Worm (Caenorhabditis elegans): Measurements from ENCODE around the gene srw-15.
"Not testable (repeated sequence)": the region's sequence is repeated elsewhere in the genome, so short reads cannot be mapped to it uniquely, and the experiment has no call there.

The srw-15 gene

DNA sequence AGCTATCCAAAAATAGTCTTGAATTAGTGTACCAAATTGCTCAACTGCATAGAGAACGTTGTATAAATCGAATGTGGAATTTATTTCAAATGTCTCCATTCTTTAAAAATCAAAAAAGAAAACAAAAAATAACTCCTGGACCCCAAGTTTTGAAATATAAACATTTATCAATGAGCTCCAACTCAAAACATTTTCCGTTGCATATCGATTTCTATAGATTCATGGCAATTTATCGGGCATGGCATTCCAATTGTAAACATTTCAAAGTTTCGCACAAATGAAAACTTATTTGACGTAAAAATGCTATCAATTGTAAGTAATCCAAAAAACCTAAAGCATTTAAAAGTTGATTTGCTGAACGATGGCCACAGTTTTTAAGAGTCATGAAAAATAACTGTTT lies 8.2 kb downstream of the srw-15 start, which contains the start of gene srw-12:
Gene srw-12, minus strand, starts transcription at position 101 of the 400 bp plus-strand sequence.
- no peak for TF ChIP-seq eor-1 (tag; optimal IDR thresholded peaks at IDR 0.05)
- no peak for TF ChIP-seq R02D3.7 (tag; optimal IDR thresholded peaks at IDR 0.05)
- no peak for TF ChIP-seq daf-12 (tag; optimal IDR thresholded peaks at IDR 0.05)
- no peak for TF ChIP-seq ama-1 (optimal IDR thresholded peaks at IDR 0.05)
- TF ChIP-seq lin-15B (tag; optimal IDR thresholded peaks at IDR 0.05): no peak
- no peak for TF ChIP-seq fkh-2 (tag; optimal IDR thresholded peaks at IDR 0.05)
- no peak for TF ChIP-seq ztf-4 (tag; optimal IDR thresholded peaks at IDR 0.05)
- TF ChIP-seq pha-4 (tag; optimal IDR thresholded peaks at IDR 0.05): no peak

DNA sequence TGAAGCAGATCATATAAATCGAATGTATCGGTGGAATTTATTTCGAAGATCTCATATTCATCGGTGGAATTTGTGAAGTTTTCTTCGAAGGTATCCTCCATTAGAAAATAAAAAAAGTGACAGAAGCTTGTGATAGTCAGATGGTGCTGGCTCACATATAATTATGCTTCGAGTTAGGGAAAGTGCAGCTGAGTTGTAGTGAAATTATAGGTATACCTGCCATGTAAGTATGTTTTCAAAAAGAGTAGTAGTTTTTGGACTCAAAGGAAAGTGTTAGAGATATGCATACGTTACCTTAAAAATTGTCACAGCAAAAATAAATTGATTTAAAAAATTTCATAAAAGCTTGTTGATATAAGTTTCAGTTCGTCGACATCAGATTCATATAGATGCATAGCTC lies 9.9 kb downstream of the srw-15 start, which contains the start of gene srw-11:
Gene srw-11, minus strand, starts transcription at position 101 of the 400 bp plus-strand sequence.
- TF ChIP-seq pqm-1 (tag; optimal IDR thresholded peaks at IDR 0.05): no peak
- TF ChIP-seq unc-62 (GFP tag; optimal IDR thresholded peaks at IDR 0.05): no peak
- TF ChIP-seq ama-1 (optimal IDR thresholded peaks at IDR 0.05): no peak
- no peak for TF ChIP-seq nhr-12 (tag; optimal IDR thresholded peaks at IDR 0.05)
- TF ChIP-seq nhr-67 (tag; optimal IDR thresholded peaks at IDR 0.05): no peak
- no peak for TF ChIP-seq nhr-23 (tag; optimal IDR thresholded peaks at IDR 0.05)

DNA sequence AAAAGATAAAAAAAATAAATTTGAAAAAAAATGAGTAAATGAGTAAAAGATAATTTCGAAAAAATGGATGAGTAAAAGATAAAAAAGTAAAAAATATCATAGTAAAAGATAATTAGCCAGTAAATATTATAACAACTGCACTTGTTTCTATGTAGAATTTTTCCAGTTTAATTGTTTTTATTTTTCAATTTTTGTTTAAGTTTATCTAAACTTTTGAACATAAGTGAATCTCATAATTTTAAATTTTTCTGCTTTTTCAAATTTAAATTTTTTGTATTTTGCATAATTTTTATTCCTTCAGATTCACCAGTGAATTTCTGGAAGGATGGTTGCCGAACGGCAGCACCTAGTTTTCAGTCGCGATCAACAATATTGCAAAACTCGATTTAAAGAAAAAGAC lies 10.9 kb downstream of the srw-15 start, which contains the start of gene chil-12:
Gene chil-12, plus strand, starts transcription at position 301 of the 400 bp plus-strand sequence.
- TF ChIP-seq nfya-1 (tag; optimal IDR thresholded peaks at IDR 0.05; ENCODE audit: insufficient read depth): no peak
- TF ChIP-seq unc-39 (tag; optimal IDR thresholded peaks at IDR 0.05): no peak
- no peak for TF ChIP-seq zag-1 (tag; optimal IDR thresholded peaks at IDR 0.05)
- TF ChIP-seq unc-62 (GFP tag; optimal IDR thresholded peaks at IDR 0.05): no peak
- TF ChIP-seq tbx-2 (tag; optimal IDR thresholded peaks at IDR 0.05): no peak
- no peak for TF ChIP-seq ztf-11 (tag; optimal IDR thresholded peaks at IDR 0.05)

DNA sequence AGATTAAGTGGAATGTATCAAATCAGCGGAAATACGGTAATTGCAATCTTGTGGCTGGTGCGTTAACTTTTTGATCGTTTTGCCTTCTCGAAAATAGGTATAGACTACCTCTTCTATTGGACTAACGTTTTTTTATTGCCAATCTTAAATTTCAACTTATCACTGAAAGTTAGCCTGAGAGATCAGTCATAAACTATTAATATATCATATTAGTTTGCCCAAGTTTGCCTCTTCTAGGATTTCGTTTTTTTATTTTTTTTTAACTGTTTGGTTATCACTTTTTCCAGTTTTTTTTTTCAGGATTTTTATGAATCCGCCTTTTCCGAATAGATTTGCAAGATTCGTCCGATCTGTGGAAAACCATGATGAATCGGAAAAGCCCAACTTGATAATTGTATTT lies 14.1 kb downstream of the srw-15 start, which contains the start of gene kin-30:
Gene kin-30, plus strand, starts transcription at position 301 of the 400 bp plus-strand sequence.
- no peak for TF ChIP-seq jun-1 (tag; optimal IDR thresholded peaks at IDR 0.05)
- TF ChIP-seq fkh-10 (GFP tag; optimal IDR thresholded peaks at IDR 0.05): no peak
- no peak for TF ChIP-seq nhr-23 (tag; optimal IDR thresholded peaks at IDR 0.05)
- TF ChIP-seq nhr-67 (tag; optimal IDR thresholded peaks at IDR 0.05): no peak
- no peak for TF ChIP-seq ztf-11 (tag; optimal IDR thresholded peaks at IDR 0.05)
- no peak for TF ChIP-seq ceh-82 (tag; optimal IDR thresholded peaks at IDR 0.05)
- TF ChIP-seq nhr-43 (tag; optimal IDR thresholded peaks at IDR 0.05; ENCODE audit: poor library complexity, severe bottlenecking): no peak
- TF ChIP-seq mdl-1 (tag; optimal IDR thresholded peaks at IDR 0.05): no peak
- TF ChIP-seq lsy-12 (tag; optimal IDR thresholded peaks at IDR 0.05): no peak
- TF ChIP-seq ceh-9 (tag; optimal IDR thresholded peaks at IDR 0.05): no peak
- no peak for TF ChIP-seq egl-5 (tag; optimal IDR thresholded peaks at IDR 0.05)
- TF ChIP-seq nhr-77 (tag; optimal IDR thresholded peaks at IDR 0.05): no peak
- no peak for TF ChIP-seq R02D3.7 (tag; optimal IDR thresholded peaks at IDR 0.05)

DNA sequence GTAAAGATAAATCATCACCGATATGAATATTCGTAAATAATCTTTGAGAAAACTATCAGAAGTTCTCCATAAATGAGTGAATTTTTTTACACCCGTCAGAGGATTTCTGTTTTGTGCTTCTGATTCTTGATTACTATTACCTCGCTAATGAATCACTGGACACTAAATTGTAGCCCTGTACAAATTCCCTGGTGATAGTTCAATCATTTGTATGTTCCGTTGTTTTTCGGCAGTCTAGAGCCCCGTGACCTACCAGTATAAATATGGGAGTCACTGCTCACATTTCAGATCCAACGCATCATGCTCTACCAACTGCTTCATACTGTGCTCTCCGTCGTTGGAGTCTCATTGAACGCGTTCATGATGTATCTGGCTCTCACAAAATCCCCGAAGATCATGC lies 20.0 kb downstream of the srw-15 start, which contains the start of gene srd-28:
Gene srd-28, plus strand, starts transcription at position 301 of the 400 bp plus-strand sequence.
- not testable (repeated sequence) for TF ChIP-seq ceh-9, nhr-25, skn-1 (tag; optimal IDR thresholded peaks at IDR 0.05)

DNA sequence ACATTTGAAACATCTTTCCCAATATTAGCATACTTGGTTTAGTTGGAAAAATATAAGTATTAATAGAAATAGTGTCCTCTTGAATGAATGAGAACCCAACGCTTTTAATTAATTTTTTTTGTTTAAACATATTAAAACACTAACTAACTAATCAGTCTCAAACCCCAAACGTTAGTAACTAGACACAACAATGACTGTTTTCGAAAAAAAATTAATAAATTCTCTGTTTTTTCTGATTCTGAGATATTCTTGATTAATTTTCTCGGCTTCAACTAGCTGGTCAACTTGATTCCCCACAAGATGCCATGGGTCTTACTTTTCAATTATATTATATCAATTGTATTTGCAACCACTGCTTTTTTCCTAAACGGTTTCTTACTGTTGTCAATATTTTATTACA lies 21.7 kb downstream of the srw-15 start, which contains the start of gene srbc-76:
Gene srbc-76, plus strand, starts transcription at position 301 of the 400 bp plus-strand sequence.
- no peak for TF ChIP-seq aly-2 (tag; optimal IDR thresholded peaks at IDR 0.05)
- no peak for TF ChIP-seq pqm-1 (tag; optimal IDR thresholded peaks at IDR 0.05)
- no peak for TF ChIP-seq fos-1 (tag; optimal IDR thresholded peaks at IDR 0.05)
- no peak for TF ChIP-seq nhr-23 (tag; optimal IDR thresholded peaks at IDR 0.05)
- TF ChIP-seq elt-3 (tag; optimal IDR thresholded peaks at IDR 0.05): no peak
- TF ChIP-seq nhr-25 (tag; optimal IDR thresholded peaks at IDR 0.05): no peak
- TF ChIP-seq hmg-11 (tag; optimal IDR thresholded peaks at IDR 0.05): no peak
- TF ChIP-seq ztf-11 (tag; optimal IDR thresholded peaks at IDR 0.05): no peak

All from whole organism, L3 larva.